Worm (Caenorhabditis elegans) whole organism, late embryonic: Measurements from ENCODE around the gene F10A3.4.

Source experiments
- dve-1 ChIP-seq: sonication (generic microtip); optimal IDR thresholded peaks from 2 replicates; lab custom pipeline; 2017; ENCODE audit warnings: antibody characterized with exemption, mild to moderate bottlenecking, missing genetic modification characterization, missing compliant biosample characterization
- lim-6 ChIP-seq: sonication (generic microtip); optimal IDR thresholded peaks from 2 replicates; lab custom pipeline; 2016; ENCODE audit warnings: missing genetic modification characterization, missing compliant biosample characterization
- pha-2 ChIP-seq: sonication (generic microtip); optimal IDR thresholded peaks from 2 replicates; lab custom pipeline; 2017; ENCODE audit warnings: mild to moderate bottlenecking, missing genetic modification characterization, missing compliant biosample characterization
- syd-9 ChIP-seq: sonication (generic microtip); optimal IDR thresholded peaks from 2 replicates; lab custom pipeline; 2016; ENCODE audit warnings: mild to moderate bottlenecking, missing genetic modification characterization, moderate library complexity, missing compliant biosample characterization

DNA sequence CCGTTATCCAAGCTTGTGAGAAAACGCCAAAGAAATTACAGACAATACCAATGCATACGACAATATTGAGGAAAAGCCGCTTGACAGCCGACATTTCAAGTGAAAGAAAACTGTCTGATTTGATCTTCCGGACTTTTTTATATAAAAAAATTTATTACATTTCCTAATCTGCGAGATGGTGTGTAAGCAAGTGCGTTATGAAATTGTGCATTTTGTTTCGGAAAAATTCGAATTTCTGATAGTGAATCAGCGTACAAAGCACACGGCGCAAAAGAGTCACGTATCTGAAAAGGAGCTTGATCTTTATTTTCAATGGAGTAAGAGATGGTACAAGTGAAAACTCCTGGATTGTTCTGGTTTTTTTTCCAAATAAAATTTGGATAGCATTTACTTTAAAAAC is 7.8 kb upstream of the F10A3.4 start, which contains the start of gene clc-32:
- TF ChIP-seq lim-6 (tag; lab: Kevin White, UChicago) = no peak
- TF ChIP-seq pha-2 (tag; lab: Kevin White, UChicago) = no peak
- no peak for TF ChIP-seq dve-1
- TF ChIP-seq syd-9 (tag; lab: Kevin White, UChicago) = no peak
